Fruit fly (Drosophila melanogaster) whole organism, embryonic: ENCODE results near the gene CG43901.

ENCODE experiments used
- Awh ChIP-seq: fragments of 200-800 bp; sonication (Bioruptor generic); IDR thresholded peaks from 2 replicates; pipeline ENCODE4, ENCODE4 v1.3.6; 2022; ENCODE audit warnings: missing biosample characterization, missing genetic modification characterization
- CG10979 ChIP-seq: fragments of 200-800 bp; sonication (Bioruptor generic); optimal IDR thresholded peaks from 2 replicates; lab custom pipeline; 2018; ENCODE audit warnings: missing biosample characterization, mild to moderate bottlenecking, missing genetic modification characterization, moderate library complexity
- CG11093 ChIP-seq: fragments of 200-800 bp; sonication (Bioruptor generic); IDR thresholded peaks from 3 replicates; pipeline ENCODE4 v1.3.6; 2022; ENCODE audit warnings: missing biosample characterization, missing genetic modification characterization
- CG11456 ChIP-seq: fragments of 200-800 bp; sonication (Bioruptor generic); IDR thresholded peaks from 3 replicates; pipeline ENCODE4 v1.3.6; 2022; ENCODE audit warnings: missing biosample characterization, missing genetic modification characterization
- CG12219 ChIP-seq: fragments of 200-800 bp; sonication (Bioruptor generic); optimal IDR thresholded peaks from 3 replicates; lab custom pipeline; 2018; ENCODE audit warnings: missing biosample characterization, mild to moderate bottlenecking, missing genetic modification characterization
- CG13287 ChIP-seq: fragments of 200-800 bp; sonication (Bioruptor generic); IDR thresholded peaks from 2 replicates; pipeline ENCODE4 v1.3.6; 2022; ENCODE audit warnings: missing biosample characterization, missing genetic modification characterization; ENCODE audit not compliant: partially characterized antibody
- CG15601 ChIP-seq: fragments of 200-800 bp; sonication (Bioruptor generic); optimal IDR thresholded peaks from 3 replicates; lab custom pipeline; 2019; ENCODE audit warnings: missing biosample characterization, mild to moderate bottlenecking, missing genetic modification characterization, moderate library complexity
- CG16815 ChIP-seq: fragments of 200-800 bp; sonication (Bioruptor generic); optimal IDR thresholded peaks from 3 replicates; lab custom pipeline; 2017; ENCODE audit warnings: missing biosample characterization, mild to moderate bottlenecking, missing genetic modification characterization
- CG17385 ChIP-seq: fragments of 200-800 bp; sonication (Bioruptor generic); optimal IDR thresholded peaks from 3 replicates; lab custom pipeline; 2018; ENCODE audit warnings: missing biosample characterization, mild to moderate bottlenecking, missing genetic modification characterization
- CG34376 ChIP-seq: fragments of 200-800 bp; sonication (Bioruptor generic); optimal IDR thresholded peaks from 2 replicates; lab custom pipeline; 2018; ENCODE audit warnings: missing biosample characterization, mild to moderate bottlenecking, missing genetic modification characterization
- CG3847 ChIP-seq: fragments of 200-800 bp; sonication (Bioruptor generic); IDR thresholded peaks from 2 replicates; pipeline ENCODE4 v1.3.6; 2022; ENCODE audit warnings: missing biosample characterization, missing genetic modification characterization
- CG42726 ChIP-seq: fragments of 200-800 bp; sonication (Bioruptor generic); IDR thresholded peaks from 2 replicates; pipeline ENCODE4 v1.3.6; 2022; ENCODE audit warnings: missing biosample characterization, missing genetic modification characterization; ENCODE audit not compliant: partially characterized antibody
- CG4404 ChIP-seq: fragments of 200-800 bp; sonication (Bioruptor generic); IDR thresholded peaks from 2 replicates; pipeline ENCODE4 v1.3.6; 2022; ENCODE audit warnings: missing biosample characterization, missing genetic modification characterization
- CG8281 ChIP-seq: fragments of 200-800 bp; sonication (Bioruptor generic); optimal IDR thresholded peaks from 2 replicates; lab custom pipeline; 2018; ENCODE audit warnings: missing biosample characterization, mild to moderate bottlenecking, missing genetic modification characterization, moderate library complexity
- CG9932 ChIP-seq: fragments of 200-800 bp; sonication (Bioruptor generic); IDR thresholded peaks from 2 replicates; pipeline ENCODE4 v1.3.6; 2022; ENCODE audit warnings: missing biosample characterization, missing genetic modification characterization
- Dref ChIP-seq: fragments of 200-800 bp; sonication (Bioruptor generic); IDR thresholded peaks from 2 replicates; pipeline ENCODE4 v1.3.6; 2022; ENCODE audit warnings: missing biosample characterization, missing genetic modification characterization
- HLH3B ChIP-seq: fragments of 200-800 bp; sonication (Bioruptor generic); IDR thresholded peaks from 2 replicates; pipeline ENCODE4 v1.3.6; 2022; ENCODE audit warnings: missing biosample characterization, missing genetic modification characterization
- Hey ChIP-seq: fragments of 200-800 bp; sonication (Bioruptor generic); optimal IDR thresholded peaks from 3 replicates; lab custom pipeline; 2018; ENCODE audit warnings: missing biosample characterization, mild to moderate bottlenecking, missing genetic modification characterization
- HmgD ChIP-seq: fragments of 200-800 bp; sonication (Bioruptor generic); optimal IDR thresholded peaks from 3 replicates; lab custom pipeline; 2016; ENCODE audit warnings: missing biosample characterization, missing genetic modification characterization
- Hmr ChIP-seq: fragments of 200-800 bp; sonication (Bioruptor generic); optimal IDR thresholded peaks from 3 replicates; lab custom pipeline; 2017; ENCODE audit warnings: mild to moderate bottlenecking, missing biosample characterization, missing genetic modification reagents, missing genetic modification characterization
- Nf-YB ChIP-seq: fragments of 200-800 bp; sonication (Bioruptor generic); optimal IDR thresholded peaks from 3 replicates; lab custom pipeline; 2019; ENCODE audit warnings: missing biosample characterization, mild to moderate bottlenecking, missing genetic modification characterization, moderate library complexity
- PHDP ChIP-seq: fragments of 200-800 bp; sonication (Bioruptor generic); optimal IDR thresholded peaks from 3 replicates; lab custom pipeline; 2018; ENCODE audit warnings: missing biosample characterization, mild to moderate bottlenecking, missing genetic modification characterization, moderate library complexity
- Sry-β ChIP-seq: fragments of 200-800 bp; sonication (Bioruptor generic); optimal IDR thresholded peaks from 2 replicates; lab custom pipeline; 2018; ENCODE audit warnings: missing biosample characterization, mild to moderate bottlenecking, missing genetic modification characterization, moderate library complexity
- Sry-δ ChIP-seq: fragments of 200-800 bp; sonication (Bioruptor generic); optimal IDR thresholded peaks from 2 replicates; lab custom pipeline; 2016; ENCODE audit warnings: missing biosample characterization, missing genetic modification characterization
- Taf1 ChIP-seq: fragments of 200-800 bp; sonication (Bioruptor generic); IDR thresholded peaks from 2 replicates; pipeline ENCODE4 v1.3.6; 2022; ENCODE audit warnings: missing biosample characterization, missing genetic modification characterization
- Trl ChIP-seq, 3 experiments: fragments of >200 bp in 2 of 3; fragments of 200-800 bp in 1 of 3; sonication (Bioruptor generic) in 1 of 3; optimal IDR thresholded peaks; 2 replicates in 1 of 3; 3 replicates in 2 of 3; lab custom pipeline; 2016 to 2017; ENCODE audit warnings: missing biosample characterization in 1 of 3, missing genetic modification characterization in 1 of 3
- ab ChIP-seq: fragments of 200-800 bp; sonication (Bioruptor generic); optimal IDR thresholded peaks from 2 replicates; lab custom pipeline; 2016; ENCODE audit warnings: missing biosample characterization, missing genetic modification characterization
- ap ChIP-seq: fragments of 200-800 bp; sonication (Bioruptor generic); IDR thresholded peaks from 2 replicates; pipeline ENCODE4 v1.3.6; 2022; ENCODE audit warnings: missing biosample characterization, missing genetic modification characterization
- ash1 ChIP-seq: fragments of 200-800 bp; sonication (Bioruptor generic); optimal IDR thresholded peaks from 2 replicates; lab custom pipeline; 2018; ENCODE audit warnings: missing biosample characterization, mild to moderate bottlenecking, missing genetic modification characterization
- caup ChIP-seq: fragments of 200-800 bp; sonication (Bioruptor generic); optimal IDR thresholded peaks from 3 replicates; lab custom pipeline; 2017; ENCODE audit warnings: missing biosample characterization, mild to moderate bottlenecking, missing genetic modification characterization, moderate library complexity; ENCODE audit not compliant: severe bottlenecking
- ci ChIP-seq: fragments of 200-800 bp; sonication (Bioruptor generic); IDR thresholded peaks from 3 replicates; pipeline ENCODE4 v1.3.6; 2022; ENCODE audit warnings: missing biosample characterization, missing genetic modification characterization
- dmrt11E ChIP-seq: fragments of 200-800 bp; sonication (Bioruptor generic); optimal IDR thresholded peaks from 3 replicates; lab custom pipeline; 2018; ENCODE audit warnings: missing biosample characterization, mild to moderate bottlenecking, missing genetic modification characterization, moderate library complexity
- ewg ChIP-seq: fragments of 200-800 bp; sonication (Bioruptor generic); optimal IDR thresholded peaks from 3 replicates; lab custom pipeline; 2017; ENCODE audit warnings: mild to moderate bottlenecking, missing biosample characterization, missing genetic modification reagents, missing genetic modification characterization
- eyg ChIP-seq: fragments of 200-800 bp; sonication (Bioruptor generic); optimal IDR thresholded peaks from 3 replicates; lab custom pipeline; 2016; ENCODE audit warnings: missing biosample characterization, missing genetic modification characterization
- inv ChIP-seq: fragments of 200-800 bp; sonication (Bioruptor generic); IDR thresholded peaks from 2 replicates; pipeline ENCODE4 v1.3.6; 2022; ENCODE audit warnings: missing biosample characterization, missing genetic modification characterization; ENCODE audit not compliant: partially characterized antibody
- kni ChIP-seq: fragments of 200-800 bp; sonication (Bioruptor generic); optimal IDR thresholded peaks from 3 replicates; lab custom pipeline; 2017; ENCODE audit warnings: mild to moderate bottlenecking, missing biosample characterization, missing genetic modification reagents, missing genetic modification characterization
- otp ChIP-seq: fragments of 200-800 bp; sonication (Bioruptor generic); IDR thresholded peaks from 3 replicates; pipeline ENCODE4, ENCODE4 v1.3.6; 2022; ENCODE audit warnings: missing biosample characterization, missing genetic modification characterization
- pb ChIP-seq: fragments of 200-800 bp; sonication (Bioruptor generic); optimal IDR thresholded peaks from 3 replicates; lab custom pipeline; 2016; ENCODE audit warnings: missing biosample characterization, missing genetic modification characterization
- pita ChIP-seq: fragments of 200-800 bp; sonication (Bioruptor generic); optimal IDR thresholded peaks from 2 replicates; lab custom pipeline; 2017; ENCODE audit warnings: missing biosample characterization, mild to moderate bottlenecking, missing genetic modification characterization
- run ChIP-seq: fragments of 200-800 bp; sonication (Bioruptor generic); optimal IDR thresholded peaks from 3 replicates; lab custom pipeline; 2018; ENCODE audit warnings: missing biosample characterization, mild to moderate bottlenecking, missing genetic modification characterization
- sc ChIP-seq, 3 experiments: fragments of >200 bp in 2 of 3; fragments of 200-800 bp in 1 of 3; sonication (Bioruptor generic) in 1 of 3; optimal IDR thresholded peaks; 2 replicates in 2 of 3; 3 replicates in 1 of 3; lab custom pipeline; 2017; ENCODE audit warnings: mild to moderate bottlenecking in 1 of 3, missing biosample characterization in 1 of 3, missing genetic modification characterization in 1 of 3, missing genetic modification reagents in 1 of 3
- seq ChIP-seq: fragments of 200-800 bp; sonication (Bioruptor generic); IDR thresholded peaks from 2 replicates; pipeline ENCODE4 v1.3.6; 2022; ENCODE audit warnings: missing biosample characterization, missing genetic modification characterization
- slp2 ChIP-seq: fragments of 200-800 bp; sonication (Bioruptor generic); optimal IDR thresholded peaks from 2 replicates; lab custom pipeline; 2016; ENCODE audit warnings: missing biosample characterization, missing genetic modification characterization
- trem ChIP-seq: fragments of 200-800 bp; optimal IDR thresholded peaks from 3 replicates; lab custom pipeline; 2019; ENCODE audit warnings: missing biosample characterization, mild to moderate bottlenecking, missing genetic modification characterization, moderate library complexity
- twi ChIP-seq: fragments of 200-800 bp; optimal IDR thresholded peaks from 2 replicates; lab custom pipeline; 2019; ENCODE audit warnings: missing biosample characterization, mild to moderate bottlenecking, missing genetic modification characterization, moderate library complexity
- wdn ChIP-seq: fragments of 200-800 bp; sonication (Bioruptor generic); IDR thresholded peaks from 2 replicates; pipeline ENCODE4 v1.3.6; 2022; ENCODE audit warnings: missing biosample characterization, missing genetic modification characterization
- yki ChIP-seq: fragments of >200 bp; optimal IDR thresholded peaks from 3 replicates; lab custom pipeline; 2018
- zfh1 ChIP-seq: fragments of 200-800 bp; sonication (Bioruptor generic); IDR thresholded peaks from 3 replicates; pipeline ENCODE4 v1.3.6; 2022; ENCODE audit warnings: missing biosample characterization, missing genetic modification characterization

Gene CG43901

dm6 chrX:10966978-10967731 is 61.6 kb downstream of the CG43901 start, which contains the start of gene C901 (continued):
- TF ChIP-seq Nf-YB (GFP tag; lab: Kevin White, UChicago): peak; percentile 52
- no peak for TF ChIP-seq CG13287
- TF ChIP-seq CG9932 (GFP tag; lab: Robert Waterston, UW): peak; percentile 20; the same call in 1 of the 2 replicates
- peak; percentile 56 for TF ChIP-seq run
- no peak for TF ChIP-seq yki (lab: Kevin White, UChicago)
- TF ChIP-seq Hey (tag; lab: Kevin White, UChicago): no peak
- TF ChIP-seq CG8281 (tag; lab: Kevin White, UChicago): peak; percentile 28
- peak; percentile 89 for TF ChIP-seq CG10979 (tag; lab: Kevin White, UChicago)
- TF ChIP-seq ewg (GFP tag; lab: Kevin White, UChicago): peak; percentile 59
- peak; percentile 76 for TF ChIP-seq trem (tag; lab: Kevin White, UChicago)
- TF ChIP-seq twi (tag; lab: Kevin White, UChicago): peak; percentile 60
- TF ChIP-seq kni: peak; percentile 41
- TF ChIP-seq ci: peak; percentile 73
- TF ChIP-seq wdn: no peak
- TF ChIP-seq Sry-δ (GFP tag; lab: Kevin White, UChicago): no peak
- no peak for TF ChIP-seq CG11456 (GFP tag; lab: Robert Waterston, UW)
- TF ChIP-seq Awh (GFP tag; lab: Robert Waterston, UW): no peak
- TF ChIP-seq PHDP (tag; lab: Kevin White, UChicago): peak; percentile 78
- TF ChIP-seq ap: no peak
- no peak for TF ChIP-seq CG34376 (GFP tag; lab: Kevin White, UChicago)
- TF ChIP-seq pita (GFP tag; lab: Kevin White, UChicago): no peak
- TF ChIP-seq CG11093: peak; percentile 59; the same call in 1 of the 3 replicates
- TF ChIP-seq ash1 (GFP tag; lab: Kevin White, UChicago): no peak
- 0 out of 2 replicates have a peak, but pooled peaks have one; percentile 27 for TF ChIP-seq seq (GFP tag; lab: Robert Waterston, UW)
- no peak for TF ChIP-seq HmgD (GFP tag; lab: Kevin White, UChicago)
- TF ChIP-seq caup (GFP tag; lab: Kevin White, UChicago): peak; percentile 6
- TF ChIP-seq pb (GFP tag; lab: Kevin White, UChicago): no peak
- TF ChIP-seq zfh1 (GFP tag; lab: Robert Waterston, UW): no peak
- TF ChIP-seq CG15601 (tag; lab: Kevin White, UChicago): peak; percentile 84
- TF ChIP-seq CG4404 (GFP tag; lab: Robert Waterston, UW): no peak
- TF ChIP-seq ab: no peak
- no peak for TF ChIP-seq Taf1 (GFP tag; lab: Robert Waterston, UW)
- no peak for TF ChIP-seq CG42726
- peak; percentile 64 for TF ChIP-seq CG17385 (GFP tag; lab: Kevin White, UChicago)
- no peak for TF ChIP-seq eyg (GFP tag; lab: Kevin White, UChicago)
- no peak for TF ChIP-seq sc (optimal IDR thresholded peaks at IDR 0.05; lab: Kevin White, UChicago)
- TF ChIP-seq sc (GFP tag; optimal IDR thresholded peaks at IDR 0.05; lab: Kevin White, UChicago): peak; percentile 45
- peak; percentile 63 for TF ChIP-seq dmrt11E
- TF ChIP-seq otp (GFP tag; lab: Robert Waterston, UW): no peak
- peak; percentile 5 for TF ChIP-seq CG16815
- TF ChIP-seq Hmr (GFP tag; lab: Kevin White, UChicago): peak; percentile 45
- TF ChIP-seq slp2 (GFP tag; lab: Kevin White, UChicago): no peak
- TF ChIP-seq Sry-β (GFP tag; lab: Kevin White, UChicago): no peak
- TF ChIP-seq Trl (optimal IDR thresholded peaks at IDR 0.05; lab: Kevin White, UChicago): no peak
- no peak for TF ChIP-seq Trl (GFP tag; optimal IDR thresholded peaks at IDR 0.05; lab: Kevin White, UChicago)
- peak; percentile 74 for TF ChIP-seq HLH3B (GFP tag; lab: Robert Waterston, UW)
- 0 out of 2 replicates have a peak, but pooled peaks have one; percentile 49 for TF ChIP-seq CG3847 (GFP tag; lab: Robert Waterston, UW)
- no peak for TF ChIP-seq inv (GFP tag; lab: Robert Waterston, UW)
- no peak for TF ChIP-seq Dref (GFP tag; lab: Robert Waterston, UW)
- TF ChIP-seq CG12219 (GFP tag; lab: Kevin White, UChicago): peak; percentile 27
